Worm (Caenorhabditis elegans): Measurements from ENCODE around the gene ZK177.9.

Gene ZK177.9

ce11 chrII:5544145-5544515 is 26.6 kb upstream of the ZK177.9 start (continued):
- TF ChIP-seq lin-35 (GFP tag; optimal IDR thresholded peaks at IDR 0.05) (peak; percentile 15 to 59), C16A3.4 (tag; optimal IDR thresholded peaks at IDR 0.05) (peak; percentile 63), nhr-77 (tag; optimal IDR thresholded peaks at IDR 0.05) (peak; percentile 78), F16B12.6 (tag; optimal IDR thresholded peaks at IDR 0.05) (peak; percentile 24)

ce11 chrII:5543476-5544144 is 26.1 kb upstream of the ZK177.9 start:
- TF ChIP-seq F16B12.6 (tag; optimal IDR thresholded peaks at IDR 0.05) (peak; percentile 60), lin-35 (GFP tag; optimal IDR thresholded peaks at IDR 0.05) (peak; percentile 86 to 94), lir-3 (tag; optimal IDR thresholded peaks at IDR 0.05; ENCODE audit: poor library complexity) (peak; percentile 92), dsc-1 (tag; optimal IDR thresholded peaks at IDR 0.05) (peak; percentile 99), C34B4.2 (tag; optimal IDR thresholded peaks at IDR 0.05) (peak; percentile 67), nhr-47 (tag; optimal IDR thresholded peaks at IDR 0.05) (peak; percentile 100), hlh-4 (tag; optimal IDR thresholded peaks at IDR 0.05) (peak; percentile 49), mdl-1 (tag; optimal IDR thresholded peaks at IDR 0.05) (peak; percentile 38 to 93), ztf-4 (tag; optimal IDR thresholded peaks at IDR 0.05) (peak; percentile 99), zip-4 (GFP tag; optimal IDR thresholded peaks at IDR 0.05) (peak; percentile 95), ces-1 (GFP tag; optimal IDR thresholded peaks at IDR 0.05) (peak; percentile 92), ceh-63 (GFP tag; optimal IDR thresholded peaks at IDR 0.05) (peak; percentile 95), aly-2 (tag; optimal IDR thresholded peaks at IDR 0.05) (peak; percentile 99), unc-86 (tag; optimal IDR thresholded peaks at IDR 0.05) (peak; percentile 98), nhr-77 (tag; optimal IDR thresholded peaks at IDR 0.05) (peak; percentile 99), lin-13 (GFP tag; optimal IDR thresholded peaks at IDR 0.05) (peak; percentile 96), lin-15B (tag; optimal IDR thresholded peaks at IDR 0.05) (peak; percentile 60), fkh-4 (tag; optimal IDR thresholded peaks at IDR 0.05; ENCODE audit: borderline replicate concordance) (peak; percentile 86), hpl-2 (GFP tag; optimal IDR thresholded peaks at IDR 0.05) (peak; percentile 98), snu-23 (GFP tag; optimal IDR thresholded peaks at IDR 0.05) (peak; percentile 100), skn-1 (tag; optimal IDR thresholded peaks at IDR 0.05) (peak; percentile 90), ceh-90 (tag; optimal IDR thresholded peaks at IDR 0.05) (peak; percentile 71), fos-1 (tag; optimal IDR thresholded peaks at IDR 0.05) (peak; percentile 97), swsn-7 (tag; optimal IDR thresholded peaks at IDR 0.05) (peak; percentile 100), ceh-88 (GFP tag; IDR thresholded peaks at IDR 0.05) (peak; percentile 98), snpc-4 (tag; optimal IDR thresholded peaks at IDR 0.05) (peak; percentile 100), grh-1 (GFP tag; IDR thresholded peaks at IDR 0.05) (peak; percentile 99), pag-3 (tag; optimal IDR thresholded peaks at IDR 0.05; ENCODE audit: borderline replicate concordance, insufficient read depth) (peak; percentile 79), egl-13 (tag; optimal IDR thresholded peaks at IDR 0.05) (peak; percentile 98), elt-3 (tag; optimal IDR thresholded peaks at IDR 0.05) (peak; percentile 47 to 98 (median 80)), sup-37 (GFP tag; optimal IDR thresholded peaks at IDR 0.05) (peak; percentile 98), nhr-71 (tag; optimal IDR thresholded peaks at IDR 0.05) (peak; percentile 100), nhr-85 (tag) (peak; percentile 99), nhr-20 (tag; optimal IDR thresholded peaks at IDR 0.05) (peak; percentile 100), irx-1 (tag; optimal IDR thresholded peaks at IDR 0.05) (peak; percentile 99), ama-1 (optimal IDR thresholded peaks at IDR 0.05) (peak; percentile 100), fkh-8 (tag; optimal IDR thresholded peaks at IDR 0.05) (peak; percentile 98), blmp-1 (tag; optimal IDR thresholded peaks at IDR 0.05) (peak; percentile 81), lin-39 (tag; optimal IDR thresholded peaks at IDR 0.05) (peak; percentile 96), efl-3 (GFP tag; optimal IDR thresholded peaks at IDR 0.05) (peak; percentile 83), nhr-237 (tag; optimal IDR thresholded peaks at IDR 0.05) (peak; percentile 91), lsy-2 (tag; optimal IDR thresholded peaks at IDR 0.05) (peak; percentile 96), zag-1 (tag; optimal IDR thresholded peaks at IDR 0.05) (peak; percentile 95), tlp-1 (tag; optimal IDR thresholded peaks at IDR 0.05) (no peak), ceh-8 (GFP tag; optimal IDR thresholded peaks at IDR 0.05) (peak; percentile 98), rnt-1 (tag; optimal IDR thresholded peaks at IDR 0.05) (peak; percentile 98), ztf-11 (tag; optimal IDR thresholded peaks at IDR 0.05) (peak in 1 of 2 experiments; percentile 93), mab-9 (GFP tag; IDR thresholded peaks at IDR 0.05) (peak; percentile 98)
